Fruit fly (Drosophila melanogaster) whole organism, prepupa: ENCODE results near the gene CG14050.

Experiments used
- CG10631 ChIP-seq: fragments of 200-800 bp; sonication (Bioruptor generic); optimal IDR thresholded peaks from 2 replicates; lab custom pipeline; 2016; ENCODE audit warnings: missing biosample characterization, missing genetic modification characterization
- CG11294 ChIP-seq: fragments of 200-800 bp; sonication (Bioruptor generic); IDR thresholded peaks from 2 replicates; pipeline ENCODE4 v1.3.6; 2022; ENCODE audit warnings: missing biosample characterization, missing genetic modification characterization
- CG11762 ChIP-seq: fragments of 200-800 bp; sonication (Bioruptor generic); optimal IDR thresholded peaks from 3 replicates; lab custom pipeline; 2016; ENCODE audit warnings: missing biosample characterization, missing genetic modification characterization; ENCODE audit not compliant: insufficient read depth
- CG1621 ChIP-seq: fragments of 200-800 bp; sonication (Bioruptor generic); optimal IDR thresholded peaks from 3 replicates; lab custom pipeline; 2018; ENCODE audit warnings: missing biosample characterization, mild to moderate bottlenecking, missing genetic modification characterization
- CG16779 ChIP-seq: fragments of 200-800 bp; sonication (Bioruptor generic); optimal IDR thresholded peaks from 3 replicates; lab custom pipeline; 2017; ENCODE audit warnings: missing biosample characterization, mild to moderate bottlenecking, missing genetic modification characterization
- CG31627 ChIP-seq: fragments of 200-800 bp; sonication (Bioruptor generic); optimal IDR thresholded peaks from 3 replicates; lab custom pipeline; 2016; ENCODE audit warnings: missing biosample characterization, missing genetic modification characterization
- CG32006 ChIP-seq: fragments of 200-800 bp; sonication (Bioruptor generic); optimal IDR thresholded peaks from 3 replicates; lab custom pipeline; 2017; ENCODE audit warnings: missing biosample characterization, mild to moderate bottlenecking, missing genetic modification characterization
- CG3919 ChIP-seq: fragments of 200-800 bp; sonication (Bioruptor generic); optimal IDR thresholded peaks from 3 replicates; lab custom pipeline; 2016; ENCODE audit warnings: missing biosample characterization, missing genetic modification characterization
- CG4318 ChIP-seq: fragments of 200-800 bp; sonication (Bioruptor generic); optimal IDR thresholded peaks from 3 replicates; lab custom pipeline; 2017; ENCODE audit warnings: missing biosample characterization, mild to moderate bottlenecking, missing genetic modification characterization
- CG6163 ChIP-seq: fragments of 200-800 bp; sonication (Bioruptor generic); IDR thresholded peaks from 3 replicates; pipeline ENCODE4 v1.3.6; 2022; ENCODE audit warnings: missing biosample characterization, missing genetic modification characterization
- CG6276 ChIP-seq: fragments of 200-800 bp; sonication (Bioruptor generic); optimal IDR thresholded peaks from 2 replicates; lab custom pipeline; 2017; ENCODE audit warnings: missing biosample characterization, mild to moderate bottlenecking, missing genetic modification characterization
- CG6792 ChIP-seq: fragments of 200-800 bp; sonication (Bioruptor generic); optimal IDR thresholded peaks from 3 replicates; lab custom pipeline; 2016; ENCODE audit warnings: missing biosample characterization, missing genetic modification characterization
- CG6854 ChIP-seq: fragments of 200-800 bp; sonication (Bioruptor generic); optimal IDR thresholded peaks from 2 replicates; lab custom pipeline; 2017; ENCODE audit warnings: missing biosample characterization, mild to moderate bottlenecking, missing genetic modification characterization
- CG7368 ChIP-seq: fragments of 200-800 bp; sonication (Bioruptor generic); optimal IDR thresholded peaks from 3 replicates; lab custom pipeline; 2016; ENCODE audit warnings: missing biosample characterization, missing genetic modification characterization
- CG8632 ChIP-seq: fragments of 200-800 bp; sonication (Bioruptor generic); optimal IDR thresholded peaks from 3 replicates; lab custom pipeline; 2016; ENCODE audit warnings: missing biosample characterization, missing genetic modification characterization
- CG9139 ChIP-seq: fragments of 200-800 bp; sonication (Bioruptor generic); optimal IDR thresholded peaks from 3 replicates; lab custom pipeline; 2017; ENCODE audit warnings: missing biosample characterization, mild to moderate bottlenecking, missing genetic modification characterization
- Eip75B ChIP-seq: fragments of 200-800 bp; sonication (Bioruptor generic); optimal IDR thresholded peaks from 3 replicates; lab custom pipeline; 2016; ENCODE audit warnings: missing biosample characterization, missing genetic modification characterization
- Ets21C ChIP-seq: fragments of 200-800 bp; sonication (Bioruptor generic); optimal IDR thresholded peaks from 3 replicates; lab custom pipeline; 2016; ENCODE audit warnings: missing biosample characterization, missing genetic modification characterization
- Ets96B ChIP-seq: fragments of 200-800 bp; optimal IDR thresholded peaks from 2 replicates; lab custom pipeline; 2019; ENCODE audit warnings: missing biosample characterization, mild to moderate bottlenecking, missing genetic modification characterization, moderate library complexity
- Gug ChIP-seq: fragments of 200-800 bp; sonication (Bioruptor generic); IDR thresholded peaks from 2 replicates; pipeline ENCODE4 v1.3.6; 2022; ENCODE audit warnings: missing biosample characterization, missing genetic modification characterization
- Hr38 ChIP-seq: sonication (Bioruptor generic); optimal IDR thresholded peaks from 2 replicates; lab custom pipeline; 2016; ENCODE audit warnings: missing biosample characterization, missing genetic modification characterization
- Met ChIP-seq: fragments of 200-800 bp; sonication (Bioruptor generic); optimal IDR thresholded peaks from 3 replicates; lab custom pipeline; 2016; ENCODE audit warnings: missing biosample characterization, missing genetic modification characterization
- Smox ChIP-seq: fragments of 200-800 bp; sonication (Bioruptor generic); optimal IDR thresholded peaks from 3 replicates; lab custom pipeline; 2016; ENCODE audit warnings: missing biosample characterization, missing genetic modification characterization
- Sox102F ChIP-seq: fragments of 200-800 bp; sonication (Bioruptor generic); optimal IDR thresholded peaks from 2 replicates; lab custom pipeline; 2016; ENCODE audit warnings: missing biosample characterization, mild to moderate bottlenecking, missing genetic modification characterization
- Sox14 ChIP-seq: fragments of 200-800 bp; sonication (Bioruptor generic); optimal IDR thresholded peaks from 3 replicates; lab custom pipeline; 2016; ENCODE audit warnings: missing biosample characterization, missing genetic modification characterization
- Sox15 ChIP-seq: fragments of 200-800 bp; sonication (Bioruptor generic); optimal IDR thresholded peaks from 3 replicates; lab custom pipeline; 2016; ENCODE audit warnings: missing biosample characterization, missing genetic modification characterization
- achi ChIP-seq: fragments of 200-800 bp; sonication (Bioruptor generic); optimal IDR thresholded peaks from 3 replicates; lab custom pipeline; 2016; ENCODE audit warnings: missing biosample characterization, missing genetic modification characterization
- cyc ChIP-seq: fragments of 200-800 bp; sonication (Bioruptor generic); optimal IDR thresholded peaks from 3 replicates; lab custom pipeline; 2016; ENCODE audit warnings: missing biosample characterization, missing genetic modification characterization
- dac ChIP-seq: fragments of 200-800 bp; sonication (Bioruptor generic); optimal IDR thresholded peaks from 2 replicates; lab custom pipeline; 2017; ENCODE audit warnings: missing biosample characterization, mild to moderate bottlenecking, missing genetic modification characterization
- dsx ChIP-seq: fragments of 200-800 bp; optimal IDR thresholded peaks from 3 replicates; lab custom pipeline; 2019; ENCODE audit warnings: missing biosample characterization, mild to moderate bottlenecking, missing genetic modification characterization, moderate library complexity; ENCODE audit not compliant: poor library complexity, severe bottlenecking
- eg ChIP-seq: fragments of 200-800 bp; sonication (Bioruptor generic); IDR thresholded peaks from 3 replicates; pipeline ENCODE4 v1.3.6; 2022; ENCODE audit warnings: missing biosample characterization, missing genetic modification characterization
- esn ChIP-seq: fragments of 200-800 bp; sonication (Bioruptor generic); optimal IDR thresholded peaks from 2 replicates; lab custom pipeline; 2016; ENCODE audit warnings: missing biosample characterization, mild to moderate bottlenecking, missing genetic modification characterization, moderate library complexity
- fd59A ChIP-seq: fragments of 200-800 bp; sonication (Bioruptor generic); optimal IDR thresholded peaks from 2 replicates; lab custom pipeline; 2017; ENCODE audit warnings: missing biosample characterization, mild to moderate bottlenecking, missing genetic modification characterization, missing genetic modification reagents
- fd85E ChIP-seq: fragments of 200-800 bp; sonication (Bioruptor generic); optimal IDR thresholded peaks from 3 replicates; lab custom pipeline; 2016; ENCODE audit warnings: missing biosample characterization, missing genetic modification characterization
- fkh ChIP-seq: fragments of 200-800 bp; sonication (Bioruptor generic); optimal IDR thresholded peaks from 3 replicates; lab custom pipeline; 2017; ENCODE audit warnings: missing biosample characterization, mild to moderate bottlenecking, missing genetic modification characterization, moderate library complexity
- lz ChIP-seq: fragments of 200-800 bp; sonication (Bioruptor generic); optimal IDR thresholded peaks from 3 replicates; lab custom pipeline; 2016; ENCODE audit warnings: missing biosample characterization, missing genetic modification characterization
- net ChIP-seq: fragments of 200-800 bp; sonication (Bioruptor generic); optimal IDR thresholded peaks from 3 replicates; lab custom pipeline; 2016; ENCODE audit warnings: missing biosample characterization, missing genetic modification characterization
- pdm3 ChIP-seq: fragments of 200-800 bp; sonication (Bioruptor generic); optimal IDR thresholded peaks from 3 replicates; lab custom pipeline; 2016; ENCODE audit warnings: missing biosample characterization, missing genetic modification characterization
- salr ChIP-seq, 2 experiments: fragments of 200-800 bp; sonication (Bioruptor generic); optimal IDR thresholded peaks; 3 replicates each; lab custom pipeline; 2016 to 2018; ENCODE audit warnings: missing biosample characterization in 2 of 2, missing genetic modification characterization in 2 of 2, mild to moderate bottlenecking in 1 of 2
- ss ChIP-seq, 2 experiments: fragments of 200-800 bp; sonication (Bioruptor generic); optimal IDR thresholded peaks; 2 replicates in 1 of 2; 3 replicates in 1 of 2; lab custom pipeline; 2017 to 2018; ENCODE audit warnings: mild to moderate bottlenecking in 2 of 2, missing biosample characterization in 2 of 2, missing genetic modification characterization in 2 of 2, moderate library complexity in 1 of 2
- svp ChIP-seq: fragments of 200-800 bp; sonication (Bioruptor generic); peaks from one replicate; lab custom pipeline; 2016; ENCODE audit warnings: missing biosample characterization, missing genetic modification characterization
- topi ChIP-seq: fragments of 200-800 bp; sonication (Bioruptor generic); optimal IDR thresholded peaks from 3 replicates; lab custom pipeline; 2016; ENCODE audit warnings: missing biosample characterization, missing genetic modification characterization

CG14050 gene

DNA sequence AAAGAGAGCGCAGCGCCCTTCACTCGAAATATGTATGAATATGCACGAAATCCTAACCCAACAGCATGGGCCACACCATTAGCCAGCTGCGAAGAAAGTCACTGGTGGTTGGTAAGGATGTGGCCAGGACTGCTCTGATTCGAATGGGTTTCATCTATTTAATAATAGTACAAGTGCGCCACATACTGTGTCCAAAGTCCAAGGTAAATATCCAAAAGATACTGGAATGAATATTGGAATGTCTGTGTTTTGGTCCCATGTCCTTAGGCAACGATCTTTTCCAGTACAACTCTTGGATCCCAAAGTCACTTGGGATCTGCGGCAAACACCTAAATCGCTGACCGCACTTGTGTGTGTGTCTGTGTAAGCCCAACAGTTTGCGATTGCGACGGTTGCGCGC, 19.7 kb downstream of the CG14050 start (continued):
- TF ChIP-seq fd59A (GFP tag; lab: Kevin White, UChicago) (peak; percentile 64), ss (GFP tag; optimal IDR thresholded peaks at IDR 0.05; lab: Kevin White, UChicago) (peak; percentile 12 to 40), CG6792 (GFP tag; lab: Kevin White, UChicago) (peak; percentile 79), Met (GFP tag; lab: Kevin White, UChicago) (peak; percentile 88), CG32006 (GFP tag; lab: Kevin White, UChicago) (peak; percentile 88), achi (GFP tag; lab: Kevin White, UChicago) (peak; percentile 74), fd85E (GFP tag; lab: Kevin White, UChicago) (no peak), Eip75B (GFP tag; lab: Kevin White, UChicago) (peak; percentile 75), Sox14 (GFP tag; lab: Kevin White, UChicago) (peak; percentile 84), CG16779 (tag; lab: Kevin White, UChicago) (peak; percentile 42), net (GFP tag; lab: Kevin White, UChicago) (peak; percentile 65), CG3919 (peak; percentile 72), topi (GFP tag; lab: Kevin White, UChicago) (peak; percentile 84), lz (GFP tag; lab: Kevin White, UChicago) (peak; percentile 81), Ets96B (tag; lab: Kevin White, UChicago) (peak; percentile 56), pdm3 (GFP tag; lab: Kevin White, UChicago) (peak; percentile 86), CG6276 (GFP tag; lab: Kevin White, UChicago) (peak; percentile 82), CG4318 (peak; percentile 64), Hr38 (GFP tag; lab: Kevin White, UChicago) (no peak), CG11762 (GFP tag; lab: Kevin White, UChicago) (peak; percentile 42), Smox (GFP tag; lab: Kevin White, UChicago) (peak; percentile 77), CG11294 (GFP tag; lab: Robert Waterston, UW) (peak; percentile 52; the same call in 1 of the 2 replicates), salr (GFP tag; optimal IDR thresholded peaks at IDR 0.05; lab: Kevin White, UChicago) (peak in 1 of 2 experiments; percentile 82), CG6854 (peak; percentile 13), CG8632 (GFP tag; lab: Kevin White, UChicago) (peak; percentile 78), dsx (GFP tag; lab: Kevin White, UChicago) (no peak), dac (peak; percentile 55), esn (peak; percentile 85), Sox102F (peak; percentile 85), CG10631 (GFP tag; lab: Kevin White, UChicago) (peak; percentile 82), Sox15 (GFP tag; lab: Kevin White, UChicago) (peak; percentile 61), CG6163 (GFP tag; lab: Robert Waterston, UW) (peak; percentile 11; the same call in 1 of the 3 replicates), CG9139 (GFP tag; lab: Kevin White, UChicago) (no peak), cyc (peak; percentile 77), eg (GFP tag; lab: Robert Waterston, UW) (peak; percentile 17; the same call in 2 of the 3 replicates), svp (GFP tag; lab: Kevin White, UChicago) (peak; percentile 72), CG7368 (GFP tag; lab: Kevin White, UChicago) (peak; percentile 74), CG31627 (GFP tag; lab: Kevin White, UChicago) (peak; percentile 86), CG1621 (tag; lab: Kevin White, UChicago) (peak; percentile 42), Gug (GFP tag; lab: Robert Waterston, UW) (peak; percentile 62), fkh (GFP tag; lab: Kevin White, UChicago) (no peak), Ets21C (GFP tag; lab: Kevin White, UChicago) (peak; percentile 71)
